Fruit fly (Drosophila melanogaster) S2 (cell line): ENCODE measurements around the gene CG15353.

ENCODE experiments used
- CG8478 ChIP-seq: fragments of >200 bp; optimal IDR thresholded peaks from 2 replicates; lab custom pipeline; 2018
- CTCF ChIP-seq, 2 experiments: fragments of >200 bp; optimal IDR thresholded peaks; 2 replicates each; lab custom pipeline; 2018

DNA sequence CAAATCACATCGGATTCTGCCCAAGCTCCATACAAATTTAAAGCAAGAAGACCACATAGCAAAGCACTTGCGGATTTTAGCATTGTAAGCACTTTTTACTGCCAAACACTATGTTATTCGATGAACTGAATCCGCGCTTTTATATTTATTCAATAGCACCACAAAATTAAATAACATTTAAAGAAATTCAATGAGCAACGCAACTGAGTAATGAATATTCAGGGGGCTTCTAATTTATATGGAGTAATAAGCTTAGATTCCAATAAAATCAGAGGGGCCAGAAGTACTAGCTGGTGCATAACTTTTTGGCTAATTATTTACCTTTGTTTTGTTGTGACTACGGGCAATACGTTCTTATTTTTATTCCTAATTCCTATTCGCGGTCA lies 30.2 kb upstream of the CG15353 start, which contains the start of gene lectin-22C:
- TF ChIP-seq CTCF (optimal IDR thresholded peaks at IDR 0.05; lab: Kevin White, UChicago): no peak
- no peak for TF ChIP-seq CG8478 (lab: Kevin White, UChicago)
